Worm (Caenorhabditis elegans): ENCODE results near the gene aqp-4.

- TF ChIP-seq pha-4 (tag; optimal IDR thresholded peaks at IDR 0.05) (peak; percentile 73), flh-1 (GFP tag; optimal IDR thresholded peaks at IDR 0.05) (no peak), nhr-28 (tag; optimal IDR thresholded peaks at IDR 0.05) (no peak)
Measured at ce11 chrV:9729462-9730162, 7.7 kb upstream of the aqp-4 start, which contains the start of the genes aagr-3 and drap-1.

Measured in whole organism, mixed stage, embryonic.